Worm (Caenorhabditis elegans): ENCODE data around the gene rfc-4.

rfc-4 gene

DNA sequence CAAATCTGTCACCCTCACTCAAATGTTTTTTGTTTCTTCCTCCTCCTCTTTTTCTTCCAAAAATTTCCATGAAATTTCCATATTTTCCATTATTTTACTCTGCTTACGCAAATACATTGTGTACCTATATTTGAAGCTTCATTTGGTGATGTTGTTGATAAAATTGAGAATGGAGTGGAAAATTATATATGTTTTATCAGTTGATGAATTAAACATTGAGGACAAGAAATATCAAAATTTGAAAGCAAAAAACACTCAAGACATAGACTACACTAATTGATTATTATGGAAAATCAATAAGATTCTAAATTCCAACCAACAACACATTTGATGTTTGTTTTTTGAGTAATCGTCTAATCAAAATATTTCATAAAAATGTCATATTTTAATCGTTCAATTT is 17.1 kb downstream of the rfc-4 start:
- peak; percentile 63 for TF ChIP-seq fos-1 (tag; optimal IDR thresholded peaks at IDR 0.05)
- TF ChIP-seq crh-2 (tag; optimal IDR thresholded peaks at IDR 0.05): no peak
- TF ChIP-seq snpc-4 (tag; optimal IDR thresholded peaks at IDR 0.05): no peak
- TF ChIP-seq ZK546.5 (tag; optimal IDR thresholded peaks at IDR 0.05): no peak

- no peak for TF ChIP-seq nhr-11 (tag; optimal IDR thresholded peaks at IDR 0.05)
- no peak for TF ChIP-seq blmp-1 (tag; optimal IDR thresholded peaks at IDR 0.05; ENCODE audit: insufficient read depth)
- TF ChIP-seq nhr-10 (tag; optimal IDR thresholded peaks at IDR 0.05): no peak
- TF ChIP-seq sma-3 (GFP tag; optimal IDR thresholded peaks at IDR 0.05): no peak
- TF ChIP-seq R02D3.7 (tag; optimal IDR thresholded peaks at IDR 0.05): no peak
- no peak for TF ChIP-seq alr-1 (tag; optimal IDR thresholded peaks at IDR 0.05)
- no peak for TF ChIP-seq sem-4 (tag; optimal IDR thresholded peaks at IDR 0.05)
Observed at ce11 chrIII:6989900-6990299, 17.8 kb downstream of the rfc-4 start, which contains the start of gene prk-1. Gene prk-1, plus strand, starts transcription at chrIII:6990168.

DNA sequence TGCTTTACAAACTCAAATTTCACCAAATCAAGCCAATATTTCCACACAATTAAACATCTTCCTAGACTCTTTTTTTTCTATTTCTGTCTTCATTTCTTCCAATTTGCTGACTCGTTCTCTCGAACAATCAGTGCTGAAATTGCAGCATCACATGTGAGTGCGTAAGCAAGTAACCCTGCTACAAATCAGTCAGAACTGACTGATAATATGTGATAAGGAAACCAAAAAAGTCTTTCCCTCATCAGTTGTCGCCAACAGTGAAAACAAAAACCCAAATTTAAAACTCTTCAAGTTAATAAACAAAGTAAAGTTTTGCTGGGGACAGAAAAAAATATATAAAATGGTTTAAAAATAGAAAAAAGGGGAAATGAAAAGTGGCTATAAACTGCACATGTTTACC is 19.4 kb downstream of the rfc-4 start:
- TF ChIP-seq fos-1 (tag; optimal IDR thresholded peaks at IDR 0.05): peak; percentile 90
- TF ChIP-seq unc-39 (tag; optimal IDR thresholded peaks at IDR 0.05): no peak
- TF ChIP-seq mab-5 (tag; optimal IDR thresholded peaks at IDR 0.05): no peak
- no peak for TF ChIP-seq mbf-1 (tag; optimal IDR thresholded peaks at IDR 0.05)
- peak; percentile 37 for TF ChIP-seq gmeb-1 (tag; optimal IDR thresholded peaks at IDR 0.05)
- no peak for TF ChIP-seq skn-1 (tag; optimal IDR thresholded peaks at IDR 0.05)
- TF ChIP-seq Y55F3AM.14 (GFP tag; optimal IDR thresholded peaks at IDR 0.05): no peak
- TF ChIP-seq sma-3 (GFP tag; optimal IDR thresholded peaks at IDR 0.05): no peak
- no peak for TF ChIP-seq elt-1 (tag; optimal IDR thresholded peaks at IDR 0.05)
- TF ChIP-seq dmd-4 (tag; optimal IDR thresholded peaks at IDR 0.05): no peak

ce11 chrIII:6992496-6992895 is 20.4 kb downstream of the rfc-4 start:
- TF ChIP-seq unc-55 (GFP tag; optimal IDR thresholded peaks at IDR 0.05) (no peak), dmd-4 (tag; optimal IDR thresholded peaks at IDR 0.05) (no peak), nhr-21 (tag; optimal IDR thresholded peaks at IDR 0.05) (no peak), F13H6.1 (tag; optimal IDR thresholded peaks at IDR 0.05) (peak; percentile 42), nhr-129 (tag; optimal IDR thresholded peaks at IDR 0.05) (no peak), fos-1 (tag; optimal IDR thresholded peaks at IDR 0.05) (peak; percentile 52)

DNA sequence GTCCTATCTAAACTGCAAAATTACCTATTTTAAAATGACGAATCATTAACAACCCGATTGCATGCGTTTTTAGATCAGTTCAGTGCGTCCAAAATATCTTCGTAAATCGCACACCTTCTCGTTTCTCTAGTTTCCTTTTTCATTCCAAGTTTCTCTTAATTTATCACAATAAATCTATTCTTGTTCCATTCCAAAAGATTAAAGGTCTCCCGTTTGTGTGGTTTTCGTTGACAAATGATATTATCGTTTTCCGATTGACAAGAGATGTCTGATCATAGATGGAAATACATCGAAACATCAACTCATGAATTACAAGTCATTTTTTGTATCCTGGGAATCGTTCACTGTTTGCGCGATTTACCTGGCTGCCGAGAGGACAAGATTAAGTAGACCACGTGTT is 21.1 kb downstream of the rfc-4 start:
- TF ChIP-seq lin-39 (tag; optimal IDR thresholded peaks at IDR 0.05) (no peak), sma-9 (GFP tag; optimal IDR thresholded peaks at IDR 0.05) (peak; percentile 32), sma-9 (tag; optimal IDR thresholded peaks at IDR 0.05) (no peak), nhr-21 (tag; optimal IDR thresholded peaks at IDR 0.05) (peak; percentile 42), aly-2 (tag; optimal IDR thresholded peaks at IDR 0.05) (no peak)

ce11 chrIII:7002143-7002542 is 30.1 kb downstream of the rfc-4 start:
- TF ChIP-seq blmp-1 (tag; optimal IDR thresholded peaks at IDR 0.05; ENCODE audit: insufficient read depth) (no peak), ztf-4 (tag; optimal IDR thresholded peaks at IDR 0.05) (no peak), nhr-129 (tag; optimal IDR thresholded peaks at IDR 0.05) (no peak), ceh-16 (tag; optimal IDR thresholded peaks at IDR 0.05) (no peak), nhr-12 (tag; optimal IDR thresholded peaks at IDR 0.05) (no peak), snpc-4 (tag; optimal IDR thresholded peaks at IDR 0.05) (no peak), nhr-11 (tag; optimal IDR thresholded peaks at IDR 0.05) (no peak), nhr-21 (tag; optimal IDR thresholded peaks at IDR 0.05) (no peak), ama-1 (optimal IDR thresholded peaks at IDR 0.05) (no peak), nhr-77 (tag; optimal IDR thresholded peaks at IDR 0.05) (no peak)

- peak; percentile 23 for TF ChIP-seq nhr-25 (tag; optimal IDR thresholded peaks at IDR 0.05)
- TF ChIP-seq sma-9 (GFP tag; optimal IDR thresholded peaks at IDR 0.05): no peak
- TF ChIP-seq sma-9 (tag; optimal IDR thresholded peaks at IDR 0.05): no peak
Observed at ce11 chrIII:7005350-7005749, 33.3 kb downstream of the rfc-4 start, which contains the start of gene C06E8.5. Gene C06E8.5, minus strand, starts transcription at chrIII:7005450.

All from whole organism, L2 larva.